Worm (Caenorhabditis elegans) whole organism, L3 larva: ENCODE data around the gene F59B1.6.
A peak's percentile ranks its signal among the peaks of the same experiment; 100 is the strongest.

Experiments used
- ZK546.5 ChIP-seq: sonication (generic microtip); optimal IDR thresholded peaks from 2 replicates; lab custom pipeline; 2017; ENCODE audit warnings: missing biosample characterization, missing genetic modification characterization
- aly-2 ChIP-seq: fragments of 150-350 bp; optimal IDR thresholded peaks from 2 replicates; lab custom pipeline; 2014; ENCODE audit warnings: missing biosample characterization, missing genetic modification characterization
- ama-1 ChIP-seq: fragments of 150-350 bp; optimal IDR thresholded peaks from 2 replicates; lab custom pipeline; 2018
- ceh-16 ChIP-seq: sonication (generic microtip); optimal IDR thresholded peaks from 2 replicates; lab custom pipeline; 2017; ENCODE audit warnings: missing biosample characterization, missing genetic modification characterization
- ceh-28 ChIP-seq: fragments of 150-350 bp; optimal IDR thresholded peaks from 2 replicates; lab custom pipeline; 2014; ENCODE audit warnings: missing biosample characterization, missing genetic modification reagents, missing genetic modification characterization
- ceh-9 ChIP-seq: sonication (generic microtip); optimal IDR thresholded peaks from 2 replicates; lab custom pipeline; 2018; ENCODE audit warnings: missing biosample characterization, missing genetic modification characterization
- daf-12 ChIP-seq: fragments of 150-350 bp; optimal IDR thresholded peaks from 2 replicates; lab custom pipeline; 2014; ENCODE audit warnings: missing biosample characterization, missing genetic modification reagents, missing genetic modification characterization
- egl-27 ChIP-seq: sonication (generic microtip); optimal IDR thresholded peaks from 4 replicates; lab custom pipeline; 2017; ENCODE audit warnings: missing biosample characterization, missing genetic modification reagents, missing genetic modification characterization
- egl-5 ChIP-seq: fragments of 150-350 bp; optimal IDR thresholded peaks from 2 replicates; lab custom pipeline; 2017; ENCODE audit warnings: missing biosample characterization, missing genetic modification reagents, missing genetic modification characterization, inconsistent platforms
- elt-2 ChIP-seq: sonication (generic microtip); optimal IDR thresholded peaks from 2 replicates; lab custom pipeline; 2016; ENCODE audit warnings: missing genetic modification reagents, mild to moderate bottlenecking, missing genetic modification characterization, missing compliant biosample characterization
- elt-3 ChIP-seq, 3 experiments: fragments of 150-350 bp in 1 of 3; sonication (generic microtip) in 2 of 3; optimal IDR thresholded peaks; 2 replicates in 2 of 3; 4 replicates in 1 of 3; lab custom pipeline; 2014 to 2017; ENCODE audit warnings: missing biosample characterization in 3 of 3, missing genetic modification characterization in 3 of 3
- fkh-10 ChIP-seq: sonication (generic microtip); optimal IDR thresholded peaks from 2 replicates; lab custom pipeline; 2017; ENCODE audit warnings: missing biosample characterization, missing genetic modification reagents, missing genetic modification characterization
- fos-1 ChIP-seq: fragments of 150-350 bp; optimal IDR thresholded peaks from 2 replicates; lab custom pipeline; 2014; ENCODE audit warnings: missing biosample characterization, missing genetic modification characterization
- jun-1 ChIP-seq: fragments of 150-350 bp; optimal IDR thresholded peaks from 2 replicates; lab custom pipeline; 2014; ENCODE audit warnings: missing biosample characterization, missing genetic modification reagents, missing genetic modification characterization
- lsy-12 ChIP-seq: sonication (generic microtip); optimal IDR thresholded peaks from 2 replicates; lab custom pipeline; 2016; ENCODE audit warnings: mild to moderate bottlenecking, missing genetic modification characterization, missing compliant biosample characterization
- mdl-1 ChIP-seq: fragments of 150-350 bp; optimal IDR thresholded peaks from 2 replicates; lab custom pipeline; 2014; ENCODE audit warnings: missing biosample characterization, missing genetic modification characterization
- mml-1 ChIP-seq: fragments of 150-350 bp; sonication (generic microtip); optimal IDR thresholded peaks from 3 replicates; lab custom pipeline; 2014; ENCODE audit warnings: missing biosample characterization, missing genetic modification characterization
- nfya-1 ChIP-seq: sonication (generic microtip); optimal IDR thresholded peaks from 2 replicates; lab custom pipeline; 2017; ENCODE audit warnings: missing genetic modification characterization, mild to moderate bottlenecking, missing compliant biosample characterization, antibody characterized with exemption, moderate library complexity; ENCODE audit not compliant: insufficient read depth
- nhr-11 ChIP-seq: fragments of 150-350 bp; optimal IDR thresholded peaks from 2 replicates; lab custom pipeline; 2014; ENCODE audit warnings: missing biosample characterization, missing genetic modification characterization
- nhr-12 ChIP-seq: fragments of 150-350 bp; optimal IDR thresholded peaks from 2 replicates; lab custom pipeline; 2014; ENCODE audit warnings: missing biosample characterization, missing genetic modification characterization
- nhr-23 ChIP-seq: fragments of 150-350 bp; optimal IDR thresholded peaks from 2 replicates; lab custom pipeline; 2014; ENCODE audit warnings: missing biosample characterization, missing genetic modification reagents, missing genetic modification characterization
- nhr-237 ChIP-seq: fragments of 150-350 bp; optimal IDR thresholded peaks from 2 replicates; lab custom pipeline; 2014; ENCODE audit warnings: missing biosample characterization, missing genetic modification characterization
- nhr-25 ChIP-seq: sonication (generic microtip); optimal IDR thresholded peaks from 2 replicates; lab custom pipeline; 2017; ENCODE audit warnings: missing biosample characterization, missing genetic modification characterization
- nhr-28 ChIP-seq: fragments of 150-350 bp; optimal IDR thresholded peaks from 2 replicates; lab custom pipeline; 2014; ENCODE audit warnings: missing biosample characterization, missing genetic modification characterization
- nhr-43 ChIP-seq: sonication (generic microtip); optimal IDR thresholded peaks from 2 replicates; lab custom pipeline; 2016; ENCODE audit warnings: mild to moderate bottlenecking, missing genetic modification characterization, missing compliant biosample characterization; ENCODE audit not compliant: poor library complexity, severe bottlenecking
- nhr-76 ChIP-seq: fragments of 150-350 bp; sonication (generic microtip); optimal IDR thresholded peaks from 5 replicates; lab custom pipeline; 2014; ENCODE audit warnings: missing biosample characterization, missing genetic modification characterization
- nhr-77 ChIP-seq: fragments of 150-350 bp; optimal IDR thresholded peaks from 2 replicates; lab custom pipeline; 2014; ENCODE audit warnings: missing biosample characterization, missing genetic modification characterization
- pha-4 ChIP-seq: fragments of 150-350 bp; optimal IDR thresholded peaks from 2 replicates; lab custom pipeline; 2014; ENCODE audit warnings: missing biosample characterization, missing genetic modification reagents, missing genetic modification characterization
- pqm-1 ChIP-seq: fragments of 150-350 bp; optimal IDR thresholded peaks from 2 replicates; lab custom pipeline; 2017; ENCODE audit warnings: missing biosample characterization, missing genetic modification characterization, inconsistent platforms
- skn-1 ChIP-seq: fragments of 150-350 bp; optimal IDR thresholded peaks from 2 replicates; lab custom pipeline; 2014; ENCODE audit warnings: missing biosample characterization, missing genetic modification characterization
- snpc-4 ChIP-seq: fragments of 150-350 bp; optimal IDR thresholded peaks from 2 replicates; lab custom pipeline; 2014; ENCODE audit warnings: missing biosample characterization, missing genetic modification characterization
- unc-39 ChIP-seq: sonication (generic microtip); optimal IDR thresholded peaks from 4 replicates; lab custom pipeline; 2017; ENCODE audit warnings: missing biosample characterization, missing genetic modification characterization
- unc-62 ChIP-seq: fragments of 150-350 bp; sonication (generic microtip); optimal IDR thresholded peaks from 4 replicates; lab custom pipeline; 2014; ENCODE audit warnings: missing biosample characterization, missing genetic modification reagents, missing genetic modification characterization
- ztf-4 ChIP-seq: fragments of 150-350 bp; optimal IDR thresholded peaks from 2 replicates; lab custom pipeline; 2014; ENCODE audit warnings: missing biosample characterization, missing genetic modification characterization

F59B1.6 gene

ce11 chrV:3639873-3640272 lies 8.4 kb upstream of the F59B1.6 start:
- TF ChIP-seq daf-12 = no peak
- TF ChIP-seq aly-2 = no peak
- TF ChIP-seq nhr-237 (tag; lab: Kevin White, UChicago) = no peak
- no peak for TF ChIP-seq snpc-4 (tag; lab: Kevin White, UChicago)
- no peak for TF ChIP-seq pha-4 (tag; lab: Kevin White, UChicago)
- TF ChIP-seq ceh-16 = no peak
- TF ChIP-seq nhr-77 (tag; lab: Kevin White, UChicago) = no peak
- TF ChIP-seq unc-62 (GFP tag; lab: Kevin White, UChicago) = no peak
- no peak for TF ChIP-seq ZK546.5 (tag; lab: Kevin White, UChicago)
- no peak for TF ChIP-seq pqm-1 (tag; lab: Kevin White, UChicago)
- TF ChIP-seq nhr-12 = no peak
- no peak for TF ChIP-seq nhr-43 (tag; lab: Kevin White, UChicago)
- no peak for TF ChIP-seq nfya-1 (tag; lab: Kevin White, UChicago)
- TF ChIP-seq nhr-28 = no peak
- no peak for TF ChIP-seq fkh-10
- TF ChIP-seq ztf-4 (tag; lab: Kevin White, UChicago) = no peak
- TF ChIP-seq nhr-76 (tag; lab: Kevin White, UChicago) = no peak
- no peak for TF ChIP-seq egl-5
- no peak for TF ChIP-seq nhr-11 (tag; lab: Kevin White, UChicago)
- no peak for TF ChIP-seq unc-39 (tag; lab: Kevin White, UChicago)
- TF ChIP-seq, all 47 proteins: peak for 0

- TF ChIP-seq mdl-1 (tag; lab: Kevin White, UChicago) (no peak), nhr-28 (no peak)
These were observed 5.6 kb upstream of the F59B1.6 start, which contains the start of gene srx-41 for ce11 chrV:3637086-3637485. Gene srx-41 (minus strand): TSS chrV:3637186.

- TF ChIP-seq fkh-10 = no peak
- TF ChIP-seq elt-2 (tag; lab: Kevin White, UChicago) = peak; percentile 96
- no peak for TF ChIP-seq ceh-9 (tag; lab: Kevin White, UChicago)
- TF ChIP-seq fos-1 (tag; lab: Kevin White, UChicago) = peak; percentile 11
- TF ChIP-seq egl-27 (tag; lab: Kevin White, UChicago) = no peak
- peak; percentile 80 for TF ChIP-seq pha-4 (tag; lab: Kevin White, UChicago)
- peak; percentile 61 for TF ChIP-seq ceh-28 (tag; lab: Kevin White, UChicago)
- TF ChIP-seq nhr-12 = no peak
- TF ChIP-seq nfya-1 (tag; lab: Kevin White, UChicago) = peak; percentile 27
- peak; percentile 50 for TF ChIP-seq jun-1 (tag; lab: Kevin White, UChicago)
- TF ChIP-seq egl-5 = no peak
- TF ChIP-seq pqm-1 (tag; lab: Kevin White, UChicago) = peak; percentile 87
- no peak for TF ChIP-seq nhr-25 (tag; lab: Kevin White, UChicago)
- no peak for TF ChIP-seq nhr-43 (tag; lab: Kevin White, UChicago)
- TF ChIP-seq, all 47 proteins: peak for 7
These were observed 3.0 kb upstream of the F59B1.6 start for ce11 chrV:3634293-3635016.

ce11 chrV:3633041-3633440 lies 1.6 kb upstream of the F59B1.6 start, which contains the start of gene F59B1.2:
Gene F59B1.2 (plus strand): TSS chrV:3633341.
- TF ChIP-seq lsy-12 = no peak
- no peak for TF ChIP-seq mdl-1 (tag; lab: Kevin White, UChicago)
- TF ChIP-seq nhr-43 (tag; lab: Kevin White, UChicago) = no peak
- no peak for TF ChIP-seq ztf-4 (tag; lab: Kevin White, UChicago)
- TF ChIP-seq ceh-9 (tag; lab: Kevin White, UChicago) = no peak
- TF ChIP-seq unc-62 (GFP tag; lab: Kevin White, UChicago) = no peak
- no peak for TF ChIP-seq elt-3 (tag; optimal IDR thresholded peaks at IDR 0.05; lab: Kevin White, UChicago)
- no peak for TF ChIP-seq ceh-16
- no peak for TF ChIP-seq nhr-237 (tag; lab: Kevin White, UChicago)
- TF ChIP-seq jun-1 (tag; lab: Kevin White, UChicago) = no peak
- no peak for TF ChIP-seq nhr-23 (tag; lab: Kevin White, UChicago)
- TF ChIP-seq fkh-10 = no peak
- no peak for TF ChIP-seq skn-1
- no peak for TF ChIP-seq ama-1 (lab: Kevin White, UChicago)
- TF ChIP-seq mml-1 (tag; lab: Kevin White, UChicago) = no peak
- TF ChIP-seq pha-4 (tag; lab: Kevin White, UChicago) = no peak
- no peak for TF ChIP-seq nhr-76 (tag; lab: Kevin White, UChicago)
